Fruit fly (Drosophila melanogaster) whole organism, embryonic: ENCODE results near the gene CRAT.

Source experiments
- CG17912 ChIP-seq: fragments of 200-800 bp; sonication (Bioruptor generic); optimal IDR thresholded peaks from 2 replicates; lab custom pipeline; 2018; ENCODE audit warnings: missing biosample characterization, mild to moderate bottlenecking, missing genetic modification characterization
- Ets65A ChIP-seq: fragments of 200-800 bp; sonication (Bioruptor generic); peaks from one replicate; lab custom pipeline; 2016; ENCODE audit warnings: missing biosample characterization, missing genetic modification characterization
- Jarid2 ChIP-seq: fragments of 200-800 bp; sonication (Bioruptor generic); optimal IDR thresholded peaks from 3 replicates; lab custom pipeline; 2017; ENCODE audit warnings: mild to moderate bottlenecking, missing biosample characterization, missing genetic modification reagents, missing genetic modification characterization
- esg ChIP-seq: fragments of 200-800 bp; sonication (Bioruptor generic); conservative IDR thresholded peaks from 2 replicates; pipeline ENCODE4 v1.3.6; 2022; ENCODE audit warnings: missing biosample characterization, missing genetic modification characterization
- gem ChIP-seq: fragments of 200-800 bp; sonication (Bioruptor generic); optimal IDR thresholded peaks from 2 replicates; lab custom pipeline; 2019; ENCODE audit warnings: missing biosample characterization, mild to moderate bottlenecking, missing genetic modification characterization, moderate library complexity
- sim ChIP-seq: fragments of 200-800 bp; sonication (Bioruptor generic); IDR thresholded peaks from 2 replicates; pipeline ENCODE4 v1.3.6; 2022; ENCODE audit warnings: missing biosample characterization, missing genetic modification characterization
- sug ChIP-seq: fragments of 200-800 bp; optimal IDR thresholded peaks from 2 replicates; lab custom pipeline; 2019; ENCODE audit warnings: missing biosample characterization, mild to moderate bottlenecking, missing genetic modification characterization, moderate library complexity

DNA sequence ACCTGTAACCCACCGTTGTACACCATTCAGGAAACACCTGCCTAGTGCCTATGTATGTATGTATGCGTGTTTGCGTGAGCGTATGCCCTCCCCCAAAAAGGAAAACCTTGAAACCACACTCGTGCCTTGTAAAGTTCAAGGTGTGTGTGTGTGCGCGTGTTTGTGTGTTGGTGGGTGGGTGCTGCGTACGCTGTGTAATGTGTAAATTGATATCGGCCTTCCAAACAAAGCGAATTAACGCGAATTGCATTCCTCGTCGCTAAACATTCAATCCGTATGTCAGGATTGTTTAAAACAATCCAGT, 7.6 kb upstream of the CRAT start:
- TF ChIP-seq gem (no peak), CG17912 (GFP tag; lab: Kevin White, UChicago) (no peak), Ets65A (GFP tag; lab: Kevin White, UChicago) (no peak), Jarid2 (GFP tag; lab: Kevin White, UChicago) (no peak), sug (tag; lab: Kevin White, UChicago) (peak; percentile 13), sim (GFP tag; lab: Robert Waterston, UW) (no peak), esg (GFP tag; lab: Robert Waterston, UW) (no peak)
